Worm (Caenorhabditis elegans): Measurements from ENCODE around the gene prdx-3.
A peak's percentile ranks its signal among the peaks of the same experiment; 100 is the strongest.

prdx-3 gene

DNA sequence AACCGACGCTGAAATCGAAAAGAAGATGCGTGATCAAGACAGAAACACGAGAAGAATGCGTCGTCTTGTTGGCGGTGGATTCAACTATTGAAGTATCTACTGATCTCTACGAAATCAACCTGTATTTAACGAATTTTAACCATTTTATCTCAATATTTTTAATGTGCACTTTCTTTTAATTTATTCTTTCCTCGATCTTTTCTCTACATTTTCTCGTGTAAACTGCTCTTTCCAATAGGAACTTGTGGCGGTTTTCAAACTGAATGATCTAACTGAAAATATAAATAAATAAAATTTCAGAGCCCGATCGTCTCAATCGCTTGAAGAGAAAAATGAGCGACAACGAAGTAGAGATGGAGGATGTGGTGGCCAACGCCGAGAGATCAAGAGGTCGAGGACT, 1.3 kb upstream of the prdx-3 start, which contains the start of gene rnp-4:
TSS of gene rnp-4 (plus strand) at position 301 of the 400 bp plus-strand sequence.
- TF ChIP-seq elt-3 (tag; optimal IDR thresholded peaks at IDR 0.05), result no peak
- TF ChIP-seq nhr-28 (tag; optimal IDR thresholded peaks at IDR 0.05), result no peak
- no peak for TF ChIP-seq nhr-237 (tag; optimal IDR thresholded peaks at IDR 0.05)
- TF ChIP-seq nhr-12 (tag; optimal IDR thresholded peaks at IDR 0.05), result no peak
- no peak for TF ChIP-seq pha-4 (tag; optimal IDR thresholded peaks at IDR 0.05)
- TF ChIP-seq drap-1 (GFP tag; optimal IDR thresholded peaks at IDR 0.05), result no peak
- TF ChIP-seq lin-13 (tag; optimal IDR thresholded peaks at IDR 0.05), result no peak
- TF ChIP-seq ces-1 (GFP tag; optimal IDR thresholded peaks at IDR 0.05), result no peak

DNA sequence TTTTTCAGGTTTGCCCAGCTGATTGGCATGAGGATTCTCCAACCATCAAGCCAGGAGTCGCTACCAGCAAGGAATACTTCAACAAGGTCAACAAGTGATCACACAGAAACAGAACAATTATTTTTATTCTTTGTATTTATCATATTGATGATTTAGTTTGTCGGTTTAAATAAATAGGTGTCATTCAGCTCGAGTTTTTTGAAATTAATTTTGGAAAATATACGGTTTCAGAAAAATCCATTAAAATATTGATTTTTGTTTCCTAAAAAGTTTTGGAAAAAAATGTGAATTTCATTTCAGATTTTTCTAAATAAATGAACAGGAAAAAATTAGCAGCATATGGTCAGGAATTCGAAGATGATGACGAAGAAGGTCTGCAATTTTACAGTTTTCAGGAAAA, 1.0 kb downstream of the prdx-3 start, which contains the start of gene gpch-1:
TSS of gene gpch-1 (plus strand) at position 301 of the 400 bp plus-strand sequence.
- no peak for TF ChIP-seq ztf-11 (tag; optimal IDR thresholded peaks at IDR 0.05)
- no peak for TF ChIP-seq pha-4 (tag; optimal IDR thresholded peaks at IDR 0.05)
- TF ChIP-seq cnd-1 (tag; optimal IDR thresholded peaks at IDR 0.05), result no peak
- TF ChIP-seq sem-2 (GFP tag; optimal IDR thresholded peaks at IDR 0.05), result no peak
- TF ChIP-seq elt-1 (tag; optimal IDR thresholded peaks at IDR 0.05; ENCODE audit: borderline replicate concordance, insufficient read depth), result no peak
- no peak for TF ChIP-seq lsy-2 (tag; optimal IDR thresholded peaks at IDR 0.05)
- no peak for TF ChIP-seq blmp-1 (tag; optimal IDR thresholded peaks at IDR 0.05)
- TF ChIP-seq bed-3 (GFP tag; optimal IDR thresholded peaks at IDR 0.05), result no peak
- TF ChIP-seq nhr-237 (tag; optimal IDR thresholded peaks at IDR 0.05), result no peak

DNA sequence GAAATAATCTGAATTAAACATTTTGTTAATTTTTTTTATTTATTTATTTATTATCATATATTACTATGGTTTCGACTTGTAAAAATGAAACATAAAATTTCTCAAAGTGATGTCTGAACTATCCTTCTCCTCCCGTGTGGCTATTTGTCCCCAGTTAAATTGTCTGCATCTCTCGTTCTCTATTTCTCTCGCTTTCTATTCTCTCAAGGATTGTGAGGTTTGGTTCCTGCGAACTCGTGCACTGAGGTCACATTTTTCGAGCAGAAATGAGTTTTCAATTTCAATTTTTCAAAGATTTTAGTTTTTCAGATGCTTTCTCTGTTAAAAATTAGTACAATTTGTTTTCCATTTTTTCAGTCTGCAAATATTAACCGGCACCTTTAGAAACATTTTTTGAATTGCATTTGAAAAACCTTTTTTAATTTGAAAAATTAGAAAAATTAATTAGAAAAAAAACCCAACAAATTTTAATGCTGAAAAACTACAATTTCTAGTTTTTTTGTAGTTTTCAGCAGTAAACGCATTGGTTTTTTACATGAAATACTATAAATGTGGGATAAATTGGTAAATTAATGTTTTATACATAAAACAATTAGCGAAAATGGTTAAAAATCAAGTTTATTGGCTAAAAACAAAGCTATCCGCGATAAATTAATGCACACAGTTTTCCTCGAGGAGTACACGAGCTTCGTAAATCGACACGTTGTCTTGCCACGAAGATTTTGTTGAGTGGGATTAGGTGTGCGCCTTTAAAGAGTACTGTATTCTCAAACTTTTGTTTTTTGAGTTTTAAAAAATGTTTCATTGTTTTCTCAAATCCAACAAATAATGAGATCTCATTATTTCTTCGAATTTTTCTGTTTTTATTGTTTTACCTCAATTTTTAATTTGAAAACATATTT, 5.1 kb downstream of the prdx-3 start:
- TF ChIP-seq ces-1 (GFP tag; optimal IDR thresholded peaks at IDR 0.05), result peak; percentile 8
- no peak for TF ChIP-seq sem-2 (GFP tag; optimal IDR thresholded peaks at IDR 0.05)

DNA sequence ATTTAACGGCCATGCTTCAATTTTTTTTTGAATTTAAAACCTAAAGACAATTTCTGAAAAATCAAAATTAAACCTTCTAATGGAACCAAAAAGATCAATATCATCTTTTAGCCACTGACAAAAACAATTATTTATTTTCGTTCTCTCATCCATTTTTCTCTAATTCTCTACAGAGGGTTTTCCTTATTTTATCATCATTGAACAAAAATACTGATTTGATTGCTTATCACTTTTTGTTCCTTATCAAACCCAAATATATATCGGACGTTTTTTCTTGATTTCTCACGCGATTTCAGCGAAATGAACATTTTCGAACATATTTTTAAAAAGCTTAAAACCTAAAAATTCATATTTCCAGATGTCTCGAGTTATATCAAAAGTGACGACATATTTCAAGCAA, 5.9 kb downstream of the prdx-3 start, which contains the start of gene mpc-1:
TSS of gene mpc-1 (plus strand) at position 359 of the 400 bp plus-strand sequence.
- TF ChIP-seq lsy-2 (tag; optimal IDR thresholded peaks at IDR 0.05), result no peak
- TF ChIP-seq sem-2 (GFP tag; optimal IDR thresholded peaks at IDR 0.05), result no peak
- no peak for TF ChIP-seq sptf-1 (tag; optimal IDR thresholded peaks at IDR 0.05)
- no peak for TF ChIP-seq ces-1 (GFP tag; optimal IDR thresholded peaks at IDR 0.05)
- no peak for TF ChIP-seq bed-3 (GFP tag; optimal IDR thresholded peaks at IDR 0.05)
- no peak for TF ChIP-seq mls-2 (tag; optimal IDR thresholded peaks at IDR 0.05)
- TF ChIP-seq M03D4.4 (tag; optimal IDR thresholded peaks at IDR 0.05), result no peak
- TF ChIP-seq elt-1 (tag; optimal IDR thresholded peaks at IDR 0.05; ENCODE audit: borderline replicate concordance, insufficient read depth), result no peak
- TF ChIP-seq ceh-83 (GFP tag; optimal IDR thresholded peaks at IDR 0.05), result no peak
- no peak for TF ChIP-seq elt-3 (tag; optimal IDR thresholded peaks at IDR 0.05)
- no peak for TF ChIP-seq nhr-28 (tag; optimal IDR thresholded peaks at IDR 0.05)
- no peak for TF ChIP-seq zip-8 (tag; optimal IDR thresholded peaks at IDR 0.05)
- no peak for TF ChIP-seq nhr-2 (tag; optimal IDR thresholded peaks at IDR 0.05)
- TF ChIP-seq ham-2 (GFP tag; optimal IDR thresholded peaks at IDR 0.05), result no peak
- no peak for TF ChIP-seq pha-4 (tag; optimal IDR thresholded peaks at IDR 0.05)
- no peak for TF ChIP-seq blmp-1 (tag; optimal IDR thresholded peaks at IDR 0.05)
- TF ChIP-seq mep-1 (tag; optimal IDR thresholded peaks at IDR 0.05), result no peak
- no peak for TF ChIP-seq snpc-4 (tag; optimal IDR thresholded peaks at IDR 0.05)

DNA sequence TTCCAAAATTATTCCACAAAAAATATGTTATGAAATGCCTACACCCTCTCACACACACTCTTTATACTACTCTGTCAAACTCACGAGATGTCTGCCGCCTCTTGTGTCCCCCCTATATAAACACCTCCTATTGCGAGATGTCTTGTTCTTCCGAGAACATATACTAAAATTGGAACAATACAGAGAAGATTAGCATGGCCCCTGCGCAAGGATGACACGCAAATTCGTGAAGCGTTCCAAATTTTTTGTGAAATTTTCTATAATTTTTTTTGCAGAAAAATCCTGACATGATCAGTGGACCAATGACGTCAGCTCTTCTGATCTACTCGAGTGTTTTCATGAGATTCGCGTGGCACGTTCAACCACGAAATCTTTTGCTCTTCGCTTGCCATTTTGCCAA, 6.8 kb downstream of the prdx-3 start:
- TF ChIP-seq mls-2 (tag; optimal IDR thresholded peaks at IDR 0.05) (peak; percentile 20), ham-2 (GFP tag; optimal IDR thresholded peaks at IDR 0.05) (peak; percentile 7), sptf-1 (tag; optimal IDR thresholded peaks at IDR 0.05) (peak; percentile 61), lsy-2 (tag; optimal IDR thresholded peaks at IDR 0.05) (peak; percentile 18), drap-1 (GFP tag; optimal IDR thresholded peaks at IDR 0.05) (peak; percentile 64), sem-2 (GFP tag; optimal IDR thresholded peaks at IDR 0.05) (peak; percentile 54), cnd-1 (tag; optimal IDR thresholded peaks at IDR 0.05) (peak; percentile 62), M03D4.4 (tag; optimal IDR thresholded peaks at IDR 0.05) (peak; percentile 46), unc-120 (tag; optimal IDR thresholded peaks at IDR 0.05; ENCODE audit: poor library complexity, severe bottlenecking) (peak; percentile 7), bed-3 (GFP tag; optimal IDR thresholded peaks at IDR 0.05) (peak; percentile 30), ces-1 (GFP tag; optimal IDR thresholded peaks at IDR 0.05) (peak; percentile 12)

DNA sequence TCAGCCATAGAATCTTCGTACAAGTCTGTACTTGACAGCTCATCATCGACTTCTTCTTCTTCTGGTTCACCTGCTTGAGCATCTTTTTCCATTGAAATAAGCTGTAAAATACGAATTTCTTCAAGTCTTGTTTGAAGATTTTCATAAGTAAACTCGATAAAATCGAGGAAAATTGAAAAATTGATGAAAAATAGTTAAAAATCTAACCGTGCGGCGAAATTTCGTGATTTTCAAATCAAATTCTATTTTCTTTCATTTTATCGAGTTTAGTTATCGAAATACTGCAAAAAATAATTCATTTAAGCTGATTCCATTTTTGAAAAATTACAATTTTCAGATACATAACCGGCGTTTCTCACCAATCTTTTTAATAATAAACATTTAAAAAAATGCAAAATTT, 7.9 kb downstream of the prdx-3 start, which contains the start of gene R07E5.11:
TSS of gene R07E5.11 (minus strand) at position 101 of the 400 bp plus-strand sequence.
- TF ChIP-seq bed-3 (GFP tag; optimal IDR thresholded peaks at IDR 0.05) (no peak), nhr-2 (tag; optimal IDR thresholded peaks at IDR 0.05) (no peak), drap-1 (GFP tag; optimal IDR thresholded peaks at IDR 0.05) (no peak), ceh-43 (GFP tag; optimal IDR thresholded peaks at IDR 0.05) (no peak), lin-32 (GFP tag; optimal IDR thresholded peaks at IDR 0.05) (no peak), ceh-39 (tag; optimal IDR thresholded peaks at IDR 0.05) (no peak)
